Fruit fly (Drosophila melanogaster) whole organism, wandering third instar larva: ENCODE results near the gene lectin-37Db.

Experiments
- Abd-B ChIP-seq: fragments of >200 bp; optimal IDR thresholded peaks from 2 replicates; lab custom pipeline; 2017; ENCODE audit warnings: missing biosample characterization, missing genetic modification characterization
- CG32264 ChIP-seq: fragments of 200-800 bp; sonication (Bioruptor generic); optimal IDR thresholded peaks from 2 replicates; lab custom pipeline; 2016; ENCODE audit warnings: missing biosample characterization, missing genetic modification characterization
- CG9705 ChIP-seq: fragments of 200-800 bp; sonication (Bioruptor generic); optimal IDR thresholded peaks from 2 replicates; lab custom pipeline; 2018; ENCODE audit warnings: missing biosample characterization, mild to moderate bottlenecking, missing genetic modification characterization
- Dif ChIP-seq: fragments of 200-275, 200-300 bp; sonication (Bioruptor generic); optimal IDR thresholded peaks from 2 replicates; lab custom pipeline; 2018; ENCODE audit warnings: missing biosample characterization, missing genetic modification characterization; ENCODE audit not compliant: partially characterized antibody
- GATAd ChIP-seq: sonication (Bioruptor generic); optimal IDR thresholded peaks from 2 replicates; lab custom pipeline; 2016; ENCODE audit warnings: missing biosample characterization, missing genetic modification characterization
- HLH106 ChIP-seq: fragments of 200-800 bp; optimal IDR thresholded peaks from 3 replicates; lab custom pipeline; 2019; ENCODE audit warnings: missing biosample characterization, mild to moderate bottlenecking, missing genetic modification characterization, moderate library complexity
- Hnf4 ChIP-seq: fragments of 200-800 bp; sonication (Bioruptor generic); optimal IDR thresholded peaks from 2 replicates; lab custom pipeline; 2016; ENCODE audit warnings: missing biosample characterization, mild to moderate bottlenecking, missing genetic modification characterization
- Hr83 ChIP-seq: fragments of 200-300 bp; sonication (Bioruptor generic); optimal IDR thresholded peaks from 2 replicates; lab custom pipeline; 2016; ENCODE audit warnings: missing biosample characterization, mild to moderate bottlenecking, missing genetic modification characterization, moderate library complexity; ENCODE audit not compliant: poor library complexity, severe bottlenecking
- Jra ChIP-seq: sonication (Bioruptor generic); optimal IDR thresholded peaks from 2 replicates; lab custom pipeline; 2016; ENCODE audit warnings: missing biosample characterization, missing genetic modification characterization
- Mio ChIP-seq: sonication (Bioruptor generic); optimal IDR thresholded peaks from 2 replicates; lab custom pipeline; 2016; ENCODE audit warnings: missing biosample characterization, missing genetic modification characterization
- Myc ChIP-seq: fragments of >200 bp; optimal IDR thresholded peaks from 2 replicates; lab custom pipeline; 2017
- N ChIP-seq: fragments of >200 bp; optimal IDR thresholded peaks from 2 replicates; lab custom pipeline; 2018; ENCODE audit warnings: missing biosample characterization, missing external identifiers, missing genetic modification characterization
- OdsH ChIP-seq: fragments of 200-800 bp; sonication (Bioruptor generic); optimal IDR thresholded peaks from 2 replicates; lab custom pipeline; 2016; ENCODE audit warnings: missing biosample characterization, mild to moderate bottlenecking, missing genetic modification characterization
- Rel ChIP-seq, 2 experiments: fragments of 200-800 bp; sonication (Bioruptor generic) in 1 of 2; optimal IDR thresholded peaks; 2 replicates in 1 of 2; 3 replicates in 1 of 2; lab custom pipeline; 2016 to 2019; ENCODE audit warnings: mild to moderate bottlenecking in 2 of 2, missing biosample characterization in 2 of 2, missing genetic modification characterization in 2 of 2, moderate library complexity in 1 of 2
- Sp1 ChIP-seq: fragments of 200-800 bp; sonication (Bioruptor generic); optimal IDR thresholded peaks from 3 replicates; lab custom pipeline; 2019; ENCODE audit warnings: missing biosample characterization, mild to moderate bottlenecking, missing genetic modification characterization, moderate library complexity
- Vsx2 ChIP-seq: fragments of 200-300, 225-300 bp; sonication (Bioruptor generic); optimal IDR thresholded peaks from 2 replicates; lab custom pipeline; 2018; ENCODE audit warnings: missing biosample characterization, missing genetic modification characterization; ENCODE audit not compliant: partially characterized antibody
- br ChIP-seq: fragments of 200-800 bp; sonication (Bioruptor generic); optimal IDR thresholded peaks from 2 replicates; lab custom pipeline; 2016; ENCODE audit warnings: missing biosample characterization, missing genetic modification characterization
- brk ChIP-seq: fragments of 200-800 bp; sonication (Bioruptor generic); optimal IDR thresholded peaks from 2 replicates; lab custom pipeline; 2016; ENCODE audit warnings: missing biosample characterization, mild to moderate bottlenecking, missing genetic modification characterization
- dl ChIP-seq, 2 experiments: fragments of 175-275, 200-275 bp in 1 of 2; fragments of 200-275 bp in 1 of 2; sonication (Bioruptor generic); optimal IDR thresholded peaks; lab custom pipeline; 2018; ENCODE audit warnings: mild to moderate bottlenecking in 2 of 2, missing biosample characterization in 2 of 2, missing genetic modification characterization in 2 of 2, moderate library complexity in 2 of 2; ENCODE audit not compliant: partially characterized antibody in 2 of 2, insufficient read depth in 1 of 2
- dmrt93B ChIP-seq: fragments of 200-800 bp; sonication (Bioruptor generic); optimal IDR thresholded peaks from 2 replicates; lab custom pipeline; 2018; ENCODE audit warnings: missing biosample characterization, mild to moderate bottlenecking, missing genetic modification characterization
- ey ChIP-seq: fragments of 200-800 bp; sonication (Bioruptor generic); optimal IDR thresholded peaks from 2 replicates; lab custom pipeline; 2016; ENCODE audit warnings: missing biosample characterization, missing genetic modification characterization
- foxo ChIP-seq, 2 experiments: fragments of 200-800 bp; sonication (Bioruptor generic); optimal IDR thresholded peaks; 2 replicates in 1 of 2; 3 replicates in 1 of 2; lab custom pipeline; 2016 to 2017; ENCODE audit warnings: missing biosample characterization in 2 of 2, missing genetic modification characterization in 2 of 2
- fru ChIP-seq: fragments of 200-800 bp; sonication (Bioruptor generic); optimal IDR thresholded peaks from 3 replicates; lab custom pipeline; 2016; ENCODE audit warnings: missing biosample characterization, mild to moderate bottlenecking, missing genetic modification characterization
- h ChIP-seq: fragments of 200-800 bp; sonication (Bioruptor generic); optimal IDR thresholded peaks from 3 replicates; lab custom pipeline; 2016; ENCODE audit warnings: missing biosample characterization, mild to moderate bottlenecking, missing genetic modification characterization
- lola ChIP-seq: fragments of >200 bp; optimal IDR thresholded peaks from 2 replicates; lab custom pipeline; 2017; ENCODE audit warnings: missing biosample characterization, missing genetic modification characterization
- pan ChIP-seq: fragments of >200 bp; optimal IDR thresholded peaks from 2 replicates; lab custom pipeline; 2017
- psq ChIP-seq: fragments of 200-800 bp; sonication (Bioruptor generic); optimal IDR thresholded peaks from 3 replicates; lab custom pipeline; 2017; ENCODE audit warnings: missing biosample characterization, mild to moderate bottlenecking, missing genetic modification characterization, moderate library complexity
- rgr ChIP-seq: fragments of 200-800 bp; sonication (Bioruptor generic); optimal IDR thresholded peaks from 3 replicates; lab custom pipeline; 2016; ENCODE audit warnings: missing biosample characterization, mild to moderate bottlenecking, missing genetic modification characterization
- sage ChIP-seq: fragments of 200-800 bp; sonication (Bioruptor generic); optimal IDR thresholded peaks from 2 replicates; lab custom pipeline; 2016; ENCODE audit warnings: missing biosample characterization, mild to moderate bottlenecking, missing genetic modification characterization
- sv ChIP-seq: fragments of 200-800 bp; sonication (Bioruptor generic); optimal IDR thresholded peaks from 3 replicates; lab custom pipeline; 2016; ENCODE audit warnings: missing biosample characterization, missing genetic modification characterization
- tai ChIP-seq: sonication (Bioruptor generic); optimal IDR thresholded peaks from 2 replicates; lab custom pipeline; 2016; ENCODE audit warnings: missing biosample characterization, missing genetic modification characterization
- usp ChIP-seq: fragments of >200 bp; optimal IDR thresholded peaks from 2 replicates; lab custom pipeline; 2017; ENCODE audit warnings: missing biosample characterization, missing genetic modification characterization
- woc ChIP-seq: sonication (Bioruptor generic); optimal IDR thresholded peaks from 2 replicates; lab custom pipeline; 2016; ENCODE audit warnings: missing biosample characterization, mild to moderate bottlenecking, missing genetic modification characterization

lectin-37Db gene

DNA sequence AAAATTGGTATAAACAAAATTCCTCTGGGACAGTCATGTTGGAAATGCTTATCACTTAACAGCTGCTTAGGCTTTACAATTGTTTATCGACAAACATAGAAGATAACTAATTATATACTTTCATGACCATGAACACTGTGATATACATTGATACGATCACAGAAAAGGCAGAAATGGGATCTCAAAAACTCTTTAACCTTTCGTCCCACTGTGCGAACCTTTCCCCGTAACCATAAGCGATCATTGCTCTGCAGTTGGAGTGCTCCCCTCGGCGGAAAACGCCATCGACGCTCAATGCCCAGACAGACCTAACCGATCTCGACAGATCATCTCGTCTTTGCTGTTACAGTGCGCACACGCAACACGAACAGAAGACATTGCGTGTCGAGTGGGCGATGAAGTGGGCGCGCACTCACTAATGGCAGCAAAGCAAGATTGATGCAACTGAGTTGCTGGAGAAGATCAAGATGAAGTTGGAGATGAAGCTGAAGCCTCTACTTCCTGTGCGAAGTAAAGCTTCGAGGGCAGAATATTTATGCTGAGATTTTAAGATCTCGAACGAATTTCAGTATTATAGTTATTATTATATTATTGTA, 5.5 kb downstream of the lectin-37Db start:
- TF ChIP-seq pan (no peak), N (GFP tag; lab: Kevin White, UChicago) (no peak), sage (GFP tag; lab: Kevin White, UChicago) (no peak), ey (GFP tag; lab: Kevin White, UChicago) (no peak), Sp1 (GFP tag; lab: Kevin White, UChicago) (no peak), lola (GFP tag; lab: Kevin White, UChicago) (no peak), HLH106 (tag; lab: Kevin White, UChicago) (no peak)

- TF ChIP-seq usp (GFP tag; lab: Kevin White, UChicago) = no peak
- no peak for TF ChIP-seq Hnf4 (GFP tag; lab: Kevin White, UChicago)
- no peak for TF ChIP-seq Myc (lab: Kevin White, UChicago)
- TF ChIP-seq dl (GFP tag; optimal IDR thresholded peaks at IDR 0.05; lab: Kevin White, UChicago; ENCODE audit: insufficient read depth in 1 of 2, partially characterized antibody in 2 of 2) = no peak
- peak; percentile 5 for TF ChIP-seq h (GFP tag; lab: Kevin White, UChicago)
- no peak for TF ChIP-seq Rel (GFP tag; optimal IDR thresholded peaks at IDR 0.05; lab: Kevin White, UChicago)
- TF ChIP-seq Rel (tag; optimal IDR thresholded peaks at IDR 0.05; lab: Kevin White, UChicago) = no peak
- TF ChIP-seq Mio (GFP tag; lab: Kevin White, UChicago) = no peak
- no peak for TF ChIP-seq ey (GFP tag; lab: Kevin White, UChicago)
- no peak for TF ChIP-seq GATAd
- peak; percentile 28 for TF ChIP-seq Hr83 (GFP tag; lab: Kevin White, UChicago)
- no peak for TF ChIP-seq foxo (GFP tag; optimal IDR thresholded peaks at IDR 0.05; lab: Kevin White, UChicago)
- TF ChIP-seq sv = no peak
- TF ChIP-seq tai (GFP tag; lab: Kevin White, UChicago) = no peak
- TF ChIP-seq HLH106 (tag; lab: Kevin White, UChicago) = no peak
- no peak for TF ChIP-seq Jra (GFP tag; lab: Kevin White, UChicago)
- no peak for TF ChIP-seq CG32264 (GFP tag; lab: Kevin White, UChicago)
- TF ChIP-seq pan = no peak
Observed at dm6 chr2L:19425105-19425504, 6.2 kb downstream of the lectin-37Db start.

dm6 chr2L:19425765-19426329, 7.0 kb downstream of the lectin-37Db start:
- TF ChIP-seq lola (GFP tag; lab: Kevin White, UChicago) (no peak), Rel (GFP tag; optimal IDR thresholded peaks at IDR 0.05; lab: Kevin White, UChicago) (no peak), Rel (tag; optimal IDR thresholded peaks at IDR 0.05; lab: Kevin White, UChicago) (no peak), Sp1 (GFP tag; lab: Kevin White, UChicago) (peak; percentile 40), sv (peak; percentile 94), ey (GFP tag; lab: Kevin White, UChicago) (peak; percentile 46), brk (GFP tag; lab: Kevin White, UChicago) (peak; percentile 70), Hnf4 (GFP tag; lab: Kevin White, UChicago) (no peak), fru (peak; percentile 65), Vsx2 (GFP tag; lab: Kevin White, UChicago) (peak; percentile 81), Dif (GFP tag; lab: Kevin White, UChicago) (no peak), dmrt93B (peak; percentile 21), h (GFP tag; lab: Kevin White, UChicago) (peak; percentile 44), CG9705 (GFP tag; lab: Kevin White, UChicago) (no peak), sage (GFP tag; lab: Kevin White, UChicago) (peak; percentile 59), foxo (GFP tag; optimal IDR thresholded peaks at IDR 0.05; lab: Kevin White, UChicago) (peak in 1 of 2 experiments; percentile 73), woc (GFP tag; lab: Kevin White, UChicago) (peak; percentile 30), CG32264 (GFP tag; lab: Kevin White, UChicago) (peak; percentile 6), Abd-B (GFP tag; lab: Kevin White, UChicago) (no peak), rgr (GFP tag; lab: Kevin White, UChicago) (peak; percentile 68), OdsH (peak; percentile 58), br (peak; percentile 29), psq (GFP tag; lab: Kevin White, UChicago) (peak; percentile 53), HLH106 (tag; lab: Kevin White, UChicago) (peak; percentile 69)
